Worm (Caenorhabditis elegans): ENCODE data around the gene T24C12.3.

T24C12.3 gene

DNA sequence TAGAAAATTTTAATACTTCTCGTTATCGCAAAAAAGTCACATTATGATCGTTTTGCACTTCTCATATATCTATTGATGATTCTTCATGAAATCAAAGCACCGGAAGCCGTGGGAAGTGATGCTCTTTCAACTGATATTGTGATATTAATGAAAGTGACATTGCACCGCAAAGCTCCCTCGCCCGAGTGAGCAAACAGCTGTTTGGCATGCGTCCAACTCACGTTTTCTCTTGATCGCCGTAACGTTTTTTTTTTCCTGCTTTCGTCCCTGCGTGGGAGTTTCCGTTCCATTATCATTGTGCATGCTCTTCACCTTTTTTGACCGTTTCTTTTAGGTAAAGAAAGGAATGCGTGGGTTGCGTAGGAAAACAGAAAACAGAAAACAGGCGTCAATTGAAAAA, 14.8 kb downstream of the T24C12.3 start:
- TF ChIP-seq pqm-1 (tag; optimal IDR thresholded peaks at IDR 0.05) (no peak), nfya-1 (tag; optimal IDR thresholded peaks at IDR 0.05; ENCODE audit: insufficient read depth) (no peak), mml-1 (tag; optimal IDR thresholded peaks at IDR 0.05) (no peak), aly-2 (tag; optimal IDR thresholded peaks at IDR 0.05) (no peak), ztf-11 (tag; optimal IDR thresholded peaks at IDR 0.05) (no peak), ztf-4 (tag; optimal IDR thresholded peaks at IDR 0.05) (no peak), lin-39 (tag; optimal IDR thresholded peaks at IDR 0.05) (no peak), nhr-12 (tag; optimal IDR thresholded peaks at IDR 0.05) (no peak), nhr-67 (tag; optimal IDR thresholded peaks at IDR 0.05) (no peak), nhr-25 (tag; optimal IDR thresholded peaks at IDR 0.05) (no peak), nhr-76 (tag; optimal IDR thresholded peaks at IDR 0.05) (no peak), ceh-9 (tag; optimal IDR thresholded peaks at IDR 0.05) (no peak), ceh-82 (tag; optimal IDR thresholded peaks at IDR 0.05) (no peak), elt-2 (tag; optimal IDR thresholded peaks at IDR 0.05) (no peak), tbx-2 (tag; optimal IDR thresholded peaks at IDR 0.05) (no peak), nhr-11 (tag; optimal IDR thresholded peaks at IDR 0.05) (no peak), nhr-23 (tag; optimal IDR thresholded peaks at IDR 0.05) (no peak)

DNA sequence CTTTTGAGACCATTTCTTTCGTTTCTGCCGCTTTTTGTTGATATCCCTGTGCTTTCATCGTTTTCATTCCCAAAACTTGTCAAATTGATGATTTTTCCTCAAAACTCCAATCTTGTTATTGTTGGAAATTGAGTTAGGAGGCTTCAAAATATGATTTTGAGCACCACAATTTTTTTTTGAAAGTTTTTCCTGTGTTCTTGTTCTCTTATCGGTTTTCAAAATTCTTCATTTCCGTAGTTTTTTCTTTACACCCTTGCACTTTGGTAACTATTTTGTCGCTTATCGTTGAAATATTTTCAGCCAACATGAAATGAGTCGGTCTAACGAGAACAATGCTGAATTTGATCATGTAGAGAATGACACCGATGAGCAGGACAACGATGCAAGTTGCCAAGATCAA, 23.1 kb downstream of the T24C12.3 start, which contains the start of gene F48B9.1:
F48B9.1 (plus strand) TSS at position 301 of the 400 bp plus-strand sequence.
- TF ChIP-seq mdl-1 (tag; optimal IDR thresholded peaks at IDR 0.05) (no peak), R02D3.7 (tag; optimal IDR thresholded peaks at IDR 0.05) (no peak)

- TF ChIP-seq nhr-23 (tag; optimal IDR thresholded peaks at IDR 0.05) (peak; percentile 26), pqm-1 (tag; optimal IDR thresholded peaks at IDR 0.05) (peak; percentile 14), mml-1 (tag; optimal IDR thresholded peaks at IDR 0.05) (no peak), unc-62 (GFP tag; optimal IDR thresholded peaks at IDR 0.05) (no peak), ceh-82 (tag; optimal IDR thresholded peaks at IDR 0.05) (no peak), elt-3 (tag; optimal IDR thresholded peaks at IDR 0.05) (peak in 1 of 3 experiments; percentile 57), ceh-28 (tag; optimal IDR thresholded peaks at IDR 0.05) (no peak), egl-27 (tag; optimal IDR thresholded peaks at IDR 0.05) (no peak), fkh-2 (tag; optimal IDR thresholded peaks at IDR 0.05) (no peak), ceh-9 (tag; optimal IDR thresholded peaks at IDR 0.05) (no peak), mdl-1 (tag; optimal IDR thresholded peaks at IDR 0.05) (no peak), hmg-11 (tag; optimal IDR thresholded peaks at IDR 0.05) (no peak), nhr-237 (tag; optimal IDR thresholded peaks at IDR 0.05) (no peak), fkh-10 (GFP tag; optimal IDR thresholded peaks at IDR 0.05) (no peak), elt-1 (tag; optimal IDR thresholded peaks at IDR 0.05) (no peak), ama-1 (optimal IDR thresholded peaks at IDR 0.05) (no peak), nhr-43 (tag; optimal IDR thresholded peaks at IDR 0.05; ENCODE audit: poor library complexity, severe bottlenecking) (no peak), elt-2 (tag; optimal IDR thresholded peaks at IDR 0.05) (peak; percentile 63), ztf-4 (tag; optimal IDR thresholded peaks at IDR 0.05) (no peak)
These were observed 25.2 kb downstream of the T24C12.3 start for ce11 chrX:2178410-2178944.

ce11 chrX:2177731-2178326, 25.9 kb downstream of the T24C12.3 start:
- peak; percentile 67 for TF ChIP-seq elt-2 (tag; optimal IDR thresholded peaks at IDR 0.05)
- no peak for TF ChIP-seq daf-12 (tag; optimal IDR thresholded peaks at IDR 0.05)
- no peak for TF ChIP-seq nfya-1 (tag; optimal IDR thresholded peaks at IDR 0.05; ENCODE audit: insufficient read depth)
- no peak for TF ChIP-seq mml-1 (tag; optimal IDR thresholded peaks at IDR 0.05)
- no peak for TF ChIP-seq fkh-10 (GFP tag; optimal IDR thresholded peaks at IDR 0.05)
- no peak for TF ChIP-seq fkh-2 (tag; optimal IDR thresholded peaks at IDR 0.05)

ce11 chrX:2176361-2176880, 27.3 kb downstream of the T24C12.3 start, which contains the start of gene F48B9.8:
TSS of gene F48B9.8 (minus strand) at chrX:2176411.
- TF ChIP-seq daf-12 (tag; optimal IDR thresholded peaks at IDR 0.05) (no peak), egl-27 (tag; optimal IDR thresholded peaks at IDR 0.05) (no peak), ceh-28 (tag; optimal IDR thresholded peaks at IDR 0.05) (no peak), lsy-12 (tag; optimal IDR thresholded peaks at IDR 0.05) (no peak), nhr-43 (tag; optimal IDR thresholded peaks at IDR 0.05; ENCODE audit: poor library complexity, severe bottlenecking) (no peak), lin-15B (tag; optimal IDR thresholded peaks at IDR 0.05) (no peak), pqm-1 (tag; optimal IDR thresholded peaks at IDR 0.05) (no peak), pha-4 (tag; optimal IDR thresholded peaks at IDR 0.05) (peak; percentile 56), nhr-25 (tag; optimal IDR thresholded peaks at IDR 0.05) (no peak), fos-1 (tag; optimal IDR thresholded peaks at IDR 0.05) (no peak), elt-2 (tag; optimal IDR thresholded peaks at IDR 0.05) (peak; percentile 4), sea-2 (GFP tag; optimal IDR thresholded peaks at IDR 0.05) (no peak), hmg-11 (tag; optimal IDR thresholded peaks at IDR 0.05) (peak; percentile 16), nhr-12 (tag; optimal IDR thresholded peaks at IDR 0.05) (no peak)

Data from whole organism, L3 larva.